Fruit fly (Drosophila melanogaster): ENCODE data around the gene alpha-Est9.

alpha-Est9 gene

DNA sequence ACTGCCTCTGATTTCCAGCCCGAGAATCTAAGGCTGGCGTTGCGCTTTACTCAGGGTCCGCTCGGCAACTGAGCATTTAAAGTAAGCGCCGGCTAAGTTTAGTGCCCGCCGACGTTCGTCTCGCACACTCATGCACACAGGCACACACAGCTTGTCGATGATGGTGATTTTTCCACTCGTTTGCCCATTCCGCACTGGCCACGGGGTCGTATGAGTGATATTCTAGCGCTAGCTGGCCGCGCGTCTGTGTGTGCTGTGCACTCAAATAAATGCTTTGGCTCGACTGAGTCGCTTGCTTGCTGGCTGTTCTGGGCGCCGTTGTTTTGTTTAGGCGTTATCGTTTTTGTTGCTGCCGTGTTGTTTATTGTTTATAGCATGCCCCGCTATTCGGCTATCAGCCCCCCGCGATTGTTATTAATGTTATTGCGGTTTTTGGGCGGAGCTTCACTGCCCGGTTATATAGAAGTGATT is 10.7 kb upstream of the alpha-Est9 start, which contains the start of gene alpha-Est8:
TSS of gene alpha-Est8 (minus strand) at position 72 of the 471 bp plus-strand sequence.
- TF ChIP-seq CG17801 (GFP tag; optimal IDR thresholded peaks at IDR 0.05; ENCODE audit: partially characterized antibody), result peak; percentile 58

DNA sequence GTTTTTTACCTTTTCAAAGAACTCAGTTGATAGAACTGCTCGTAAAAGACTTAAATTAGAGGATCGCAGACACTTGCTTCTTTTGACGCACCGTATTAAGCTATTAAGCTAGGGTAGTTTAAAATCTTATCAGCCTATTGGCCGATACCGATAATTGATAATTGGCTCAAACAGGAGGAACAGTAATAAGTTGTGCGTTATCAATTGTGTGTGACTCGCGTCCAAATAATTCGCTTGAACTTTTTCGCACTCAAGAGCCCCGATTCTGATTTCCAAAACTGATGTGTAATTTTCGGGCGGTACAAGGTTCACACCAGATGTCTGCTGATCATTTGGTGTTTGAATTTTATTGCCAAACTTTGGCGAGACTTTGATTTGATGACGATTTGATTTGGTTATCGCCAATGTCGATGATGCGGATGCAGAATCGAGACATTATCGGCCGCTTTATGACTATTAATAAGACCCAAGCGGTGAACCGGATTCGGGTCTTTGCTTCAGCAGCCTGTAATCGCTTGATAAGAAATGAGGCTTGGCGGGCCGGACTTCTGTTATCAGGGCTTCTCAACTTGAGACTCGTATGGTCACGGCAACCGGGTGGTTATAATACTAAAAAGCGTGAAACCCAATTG is 9.4 kb upstream of the alpha-Est9 start:
- no peak for TF ChIP-seq CG17801 (GFP tag; optimal IDR thresholded peaks at IDR 0.05; ENCODE audit: partially characterized antibody)

DNA sequence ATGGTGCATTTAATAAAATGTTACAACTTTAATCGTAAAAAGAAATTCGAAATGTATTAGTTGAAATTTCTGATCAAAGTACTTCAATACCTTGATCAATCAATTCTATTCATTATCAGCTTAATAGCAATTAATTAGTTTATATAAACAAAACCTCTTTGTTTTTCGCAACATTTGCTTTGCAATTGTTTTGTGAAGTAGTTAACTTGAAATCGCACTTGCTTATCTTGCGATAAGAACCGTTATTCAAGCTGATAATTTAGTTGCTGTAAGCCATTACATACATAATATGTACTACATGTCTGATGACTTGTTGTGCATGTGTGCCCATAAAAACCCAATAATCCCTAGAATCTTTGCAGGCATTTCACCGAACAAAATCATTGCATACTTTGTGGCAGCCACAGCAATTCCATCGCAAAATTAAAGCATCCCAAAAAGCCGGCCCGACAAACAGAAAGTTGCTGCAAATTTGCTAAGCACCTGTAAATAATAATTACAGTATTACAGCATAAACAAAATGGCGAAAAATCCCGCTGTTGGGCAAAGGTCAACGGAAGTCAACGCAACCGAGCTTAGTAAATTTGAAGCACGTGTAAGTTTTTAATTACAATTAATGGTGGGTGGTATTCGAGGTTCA is 3.4 kb upstream of the alpha-Est9 start:
- peak; percentile 27 for TF ChIP-seq CG17801 (GFP tag; optimal IDR thresholded peaks at IDR 0.05; ENCODE audit: partially characterized antibody)

DNA sequence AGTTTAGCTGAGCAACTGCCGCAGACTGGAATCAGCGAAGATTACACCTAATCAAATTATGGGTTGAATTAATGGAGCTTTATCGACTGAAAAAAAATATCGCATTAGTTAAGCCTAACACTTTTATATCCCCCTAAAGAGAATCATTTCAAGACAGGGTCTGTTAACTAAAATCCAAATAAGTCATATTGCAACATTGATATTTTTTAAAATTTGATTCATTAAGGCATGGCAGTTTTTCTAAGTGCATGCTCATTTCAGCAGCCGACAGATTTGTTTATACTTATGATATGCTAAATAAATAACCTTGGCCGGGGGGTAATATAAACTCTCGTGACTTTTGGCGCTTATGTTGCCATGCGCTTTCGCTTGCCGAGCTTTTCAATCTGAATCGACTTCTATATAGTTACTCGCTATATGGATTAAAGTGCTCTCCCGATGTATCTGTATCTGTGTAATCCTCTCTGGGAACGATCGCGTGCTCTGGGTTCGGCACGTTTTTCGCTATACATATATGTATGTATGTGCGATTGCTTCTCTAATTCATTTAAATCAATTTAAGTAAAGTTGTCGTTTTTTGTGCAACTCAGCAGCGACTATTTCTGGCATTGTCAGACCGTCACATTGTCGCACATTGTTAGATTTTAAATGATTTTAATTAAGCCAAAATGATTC is 1.6 kb upstream of the alpha-Est9 start:
- peak; percentile 20 for TF ChIP-seq CG17801 (GFP tag; optimal IDR thresholded peaks at IDR 0.05; ENCODE audit: partially characterized antibody)

DNA sequence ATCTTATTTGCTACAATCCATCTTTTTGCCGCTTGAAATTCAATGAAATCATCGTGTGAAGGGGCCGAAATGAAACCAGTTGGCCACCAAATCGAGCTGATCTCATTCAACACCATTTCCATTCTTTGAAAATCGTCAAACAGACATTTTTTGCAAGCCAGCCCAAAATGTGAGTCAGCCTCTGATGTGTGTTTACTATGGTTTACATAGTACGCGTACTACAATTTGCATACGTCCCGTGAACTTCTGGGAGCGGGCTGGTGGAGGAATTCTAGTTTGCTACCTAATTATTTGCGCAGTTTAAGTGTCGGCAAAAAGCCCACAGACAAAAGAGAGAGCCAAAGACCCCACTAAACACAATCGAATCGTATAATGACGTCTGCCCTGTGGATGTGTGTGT is 1.7 kb downstream of the alpha-Est9 start:
- no peak for TF ChIP-seq CG17801 (GFP tag; optimal IDR thresholded peaks at IDR 0.05; ENCODE audit: partially characterized antibody)

DNA sequence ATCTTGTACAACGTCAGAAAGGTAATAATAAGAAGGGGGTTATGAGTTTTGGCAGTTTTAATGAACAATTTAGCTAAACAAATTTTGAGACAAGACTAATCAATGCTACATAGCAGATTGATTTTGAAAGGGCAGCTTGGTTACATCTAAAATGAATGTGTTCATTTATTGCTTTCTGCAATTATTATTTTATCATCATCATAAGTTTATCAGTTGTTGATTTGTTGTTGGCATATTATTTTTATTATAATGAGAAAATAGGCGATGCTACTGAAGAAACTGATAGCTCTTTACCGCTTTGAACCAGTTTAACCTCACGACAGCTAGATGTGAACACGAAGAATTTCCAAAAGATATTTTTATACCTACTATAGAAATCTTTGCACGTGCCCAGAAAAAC is 2.6 kb downstream of the alpha-Est9 start, which contains the start of gene Mics1:
TSS of gene Mics1 (minus strand) at position 101 of the 400 bp plus-strand sequence.
- no peak for TF ChIP-seq CG17801 (GFP tag; optimal IDR thresholded peaks at IDR 0.05; ENCODE audit: partially characterized antibody)

DNA sequence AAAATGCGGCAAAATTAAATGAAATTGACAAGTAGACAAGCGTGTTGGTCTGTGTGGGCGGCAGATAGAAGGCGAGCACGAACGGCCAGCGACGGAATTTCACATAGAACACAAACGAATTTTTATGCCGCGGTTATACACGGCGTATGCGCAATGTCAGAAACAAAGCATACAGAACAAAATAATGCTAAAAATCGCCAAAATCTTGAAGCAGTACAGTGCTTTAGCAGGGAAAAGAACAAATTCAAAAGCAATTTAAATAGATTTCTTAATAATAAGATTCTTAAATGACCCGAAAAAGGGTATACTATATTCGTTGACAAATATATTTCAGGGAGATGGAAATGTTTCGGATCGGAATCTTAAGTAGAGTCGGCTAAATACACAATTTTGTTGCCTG is 4.4 kb downstream of the alpha-Est9 start:
- no peak for TF ChIP-seq CG17801 (GFP tag; optimal IDR thresholded peaks at IDR 0.05; ENCODE audit: partially characterized antibody)

DNA sequence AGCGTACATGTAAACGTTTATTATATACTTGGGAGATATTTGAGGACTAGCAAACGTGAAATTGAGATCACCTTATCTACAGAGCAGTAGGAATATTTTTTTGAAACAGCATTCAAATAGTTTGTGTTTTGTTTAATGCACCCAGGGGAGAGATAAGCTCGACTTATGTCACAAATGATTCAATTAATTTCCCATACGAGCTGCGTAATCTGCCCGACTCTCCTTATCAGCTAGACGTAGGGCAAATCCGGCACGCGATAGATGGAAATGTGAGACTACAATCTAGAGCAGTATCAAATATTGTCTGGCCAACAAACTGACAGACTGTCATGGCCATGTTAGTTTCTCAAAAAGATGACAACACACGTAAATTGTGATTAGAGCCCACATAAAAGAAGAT is 5.4 kb downstream of the alpha-Est9 start:
- TF ChIP-seq CG17801 (GFP tag; optimal IDR thresholded peaks at IDR 0.05; ENCODE audit: partially characterized antibody), result no peak

DNA sequence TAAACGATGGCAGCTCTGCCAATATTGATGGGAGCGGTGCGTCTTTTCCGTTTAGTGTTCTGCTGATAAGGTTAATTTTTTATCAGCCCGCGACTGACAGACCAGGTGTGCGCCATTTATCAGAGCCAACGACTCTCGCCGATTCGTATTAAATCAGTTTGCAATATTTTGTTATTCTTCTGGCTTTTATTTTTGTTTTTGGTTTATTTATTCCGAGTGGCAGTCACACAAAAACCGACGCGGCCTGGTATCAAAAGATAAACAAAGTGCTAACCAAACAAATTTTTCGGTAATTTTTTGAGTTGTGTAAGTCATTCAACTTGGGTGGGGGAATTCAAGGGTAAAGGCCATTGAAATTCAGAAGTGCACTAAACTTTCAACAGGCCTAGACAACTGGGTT is 7.4 kb downstream of the alpha-Est9 start:
- peak; percentile 61 for TF ChIP-seq CG17801 (GFP tag; optimal IDR thresholded peaks at IDR 0.05; ENCODE audit: partially characterized antibody)

DNA sequence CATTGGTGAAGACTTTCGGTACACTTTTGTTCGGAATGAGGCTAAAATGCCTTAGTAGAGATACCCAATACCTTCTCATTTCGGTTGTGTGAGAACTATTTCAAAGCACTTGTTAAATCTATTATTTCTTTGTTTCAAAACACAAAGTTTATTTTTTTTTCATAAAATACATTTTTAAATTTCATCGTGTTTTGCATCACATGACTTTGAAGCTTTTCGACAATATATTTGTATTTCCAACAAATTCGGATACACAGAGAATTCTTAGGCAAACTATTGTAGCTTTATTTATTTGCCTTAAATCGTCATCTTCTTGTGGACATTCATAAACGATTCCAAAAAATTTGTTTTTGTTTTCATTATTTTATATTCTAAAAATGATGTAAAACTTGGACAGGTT is 11.2 kb downstream of the alpha-Est9 start, which contains the start of gene alpha-Est10:
TSS of gene alpha-Est10 (minus strand) at position 101 of the 400 bp plus-strand sequence.
- TF ChIP-seq CG17801 (GFP tag; optimal IDR thresholded peaks at IDR 0.05; ENCODE audit: partially characterized antibody), result no peak

DNA sequence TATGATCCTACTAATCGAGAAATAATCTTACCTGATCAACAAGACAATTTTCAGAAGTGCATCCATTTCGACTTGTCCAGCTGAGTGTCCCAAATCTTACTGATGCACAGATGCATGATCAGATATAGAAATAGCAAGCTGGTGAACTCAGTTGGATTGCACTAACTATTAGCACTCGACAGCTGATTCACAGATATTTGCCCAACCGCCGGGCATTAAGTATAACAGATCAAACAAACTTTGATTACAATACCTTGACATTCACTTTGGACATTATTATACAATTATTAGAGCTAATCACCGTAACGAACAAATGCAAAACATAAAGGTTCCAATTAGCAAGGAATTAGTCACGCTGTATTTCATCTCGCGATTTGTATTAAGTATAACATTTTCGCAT is 11.7 kb downstream of the alpha-Est9 start, which contains the start of gene CG42656:
TSS of gene CG42656 (minus strand) at position 101 of the 400 bp plus-strand sequence.
- TF ChIP-seq CG17801 (GFP tag; optimal IDR thresholded peaks at IDR 0.05; ENCODE audit: partially characterized antibody), result no peak

DNA sequence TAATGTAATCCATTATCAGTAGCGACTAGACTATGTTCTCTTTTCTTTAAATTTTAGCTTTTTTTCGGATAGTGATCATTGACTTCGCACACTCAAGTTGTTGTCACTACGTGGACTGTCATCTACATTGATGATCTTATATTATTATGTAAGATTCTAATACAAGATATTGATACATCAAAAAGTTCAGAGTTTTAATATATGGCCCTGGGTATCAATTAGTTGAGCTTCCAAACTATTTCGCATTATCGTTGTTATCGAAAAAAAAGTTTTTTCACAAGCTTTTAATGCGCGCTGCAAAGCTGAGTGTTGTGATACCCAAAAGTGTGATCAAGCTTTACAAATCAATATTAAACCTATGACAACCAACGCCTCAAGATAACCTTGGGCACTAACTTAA is 12.8 kb downstream of the alpha-Est9 start:
- no peak for TF ChIP-seq CG17801 (GFP tag; optimal IDR thresholded peaks at IDR 0.05; ENCODE audit: partially characterized antibody)

DNA sequence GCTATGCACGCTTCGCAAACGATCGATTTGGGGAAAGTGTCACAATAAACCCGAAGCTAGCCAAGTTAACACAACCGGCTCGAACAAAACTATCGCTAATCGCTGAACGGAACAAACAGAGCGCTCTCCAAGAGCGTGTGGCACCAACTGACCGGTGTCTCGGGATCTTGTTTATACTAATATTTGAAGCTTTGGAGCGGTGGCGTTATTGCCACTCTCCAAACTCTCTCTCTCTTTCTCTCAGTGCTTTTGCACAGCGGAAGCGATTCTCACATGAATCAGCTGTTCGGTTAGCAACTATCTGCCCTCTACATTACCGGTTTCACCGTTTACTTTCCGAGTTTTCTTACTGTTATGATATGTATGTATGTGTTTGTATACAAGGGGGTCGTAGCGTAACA is 13.4 kb downstream of the alpha-Est9 start:
- peak; percentile 60 for TF ChIP-seq CG17801 (GFP tag; optimal IDR thresholded peaks at IDR 0.05; ENCODE audit: partially characterized antibody)

DNA sequence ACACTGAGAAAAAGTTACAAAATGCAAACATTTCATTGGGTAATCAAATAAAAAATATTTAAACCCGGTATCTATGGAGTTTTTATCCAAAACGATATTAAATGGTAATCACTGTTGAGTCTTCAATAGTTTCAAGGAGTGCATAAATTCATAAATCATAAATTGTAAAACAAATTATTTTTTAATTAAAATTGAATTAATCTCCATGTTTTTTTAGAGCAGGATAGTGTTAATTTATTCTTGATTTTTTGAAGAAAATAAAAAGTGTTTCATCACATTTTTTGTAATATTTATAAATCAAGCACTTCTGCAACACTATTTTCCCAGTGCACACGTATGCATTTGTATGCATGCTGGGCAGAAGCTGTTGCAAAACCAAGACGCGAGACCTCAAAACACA is 14.0 kb downstream of the alpha-Est9 start:
- TF ChIP-seq CG17801 (GFP tag; optimal IDR thresholded peaks at IDR 0.05; ENCODE audit: partially characterized antibody), result peak; percentile 52

DNA sequence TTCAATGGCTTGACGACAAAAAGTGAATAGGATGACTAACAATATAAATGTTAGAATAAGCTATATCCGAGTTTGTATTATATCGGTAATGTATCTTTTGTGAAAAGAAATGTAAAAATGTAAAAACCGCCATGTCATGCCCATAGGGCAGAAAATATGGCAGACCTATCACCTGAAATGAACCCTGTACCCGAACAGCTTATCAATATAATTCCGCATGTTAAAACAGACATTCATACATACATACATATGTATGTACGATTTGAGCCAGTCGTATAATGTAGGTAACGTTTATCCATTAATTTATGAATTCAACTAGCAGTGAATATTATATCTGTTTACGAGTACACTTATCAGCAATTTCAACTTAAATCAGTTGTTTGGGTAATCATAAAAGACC is 15.0 kb downstream of the alpha-Est9 start:
- peak; percentile 53 for TF ChIP-seq CG17801 (GFP tag; optimal IDR thresholded peaks at IDR 0.05; ENCODE audit: partially characterized antibody)

DNA sequence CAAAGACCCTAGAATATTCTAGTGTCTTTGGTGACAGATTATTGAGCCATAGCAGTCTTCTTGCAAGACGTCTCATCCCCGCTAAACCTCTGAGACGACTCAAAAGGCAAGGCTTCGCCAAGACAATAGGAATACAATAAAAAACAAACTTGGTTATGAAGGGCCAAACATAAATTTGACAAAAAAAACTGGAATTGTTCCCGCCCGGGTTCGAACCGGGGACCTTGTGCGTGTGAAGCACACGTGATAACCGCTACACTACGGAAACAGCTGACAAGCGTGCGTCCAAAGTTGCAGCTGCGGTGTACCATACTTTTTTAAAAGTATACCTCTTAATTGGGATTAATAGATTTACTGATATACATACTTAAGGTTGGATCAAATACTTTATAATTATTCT is 29.2 kb downstream of the alpha-Est9 start:
- TF ChIP-seq CG17801 (GFP tag; optimal IDR thresholded peaks at IDR 0.05; ENCODE audit: partially characterized antibody), result no peak

Data from ovary, adult (tissue).